Worm (Caenorhabditis elegans) whole organism, L1 larva: ENCODE results near the gene cpna-5.

Experiments
- lin-35 ChIP-seq, 2 experiments: fragments of 150-350 bp; optimal IDR thresholded peaks; 2 replicates each; lab custom pipeline; 2014; ENCODE audit warnings: missing biosample characterization in 2 of 2, missing genetic modification characterization in 2 of 2, missing genetic modification reagents in 2 of 2
- mdl-1 ChIP-seq, 2 experiments: fragments of 150-350 bp; optimal IDR thresholded peaks; 2 replicates each; lab custom pipeline; 2014 to 2017; ENCODE audit warnings: missing biosample characterization in 2 of 2, missing genetic modification characterization in 2 of 2, inconsistent platforms in 1 of 2
- nhr-12 ChIP-seq: sonication (generic microtip); optimal IDR thresholded peaks from 2 replicates; lab custom pipeline; 2017; ENCODE audit warnings: missing biosample characterization, missing genetic modification characterization
- nhr-76 ChIP-seq: sonication (generic microtip); optimal IDR thresholded peaks from 2 replicates; lab custom pipeline; 2017; ENCODE audit warnings: missing biosample characterization, missing genetic modification characterization
- nhr-77 ChIP-seq: fragments of 150-350 bp; optimal IDR thresholded peaks from 2 replicates; lab custom pipeline; 2014; ENCODE audit warnings: missing biosample characterization, missing genetic modification characterization
- nhr-90 ChIP-seq: sonication (generic microtip); optimal IDR thresholded peaks from 2 replicates; lab custom pipeline; 2016; ENCODE audit warnings: mild to moderate bottlenecking, missing genetic modification characterization, missing compliant biosample characterization; ENCODE audit not compliant: poor library complexity
- sox-4 ChIP-seq: sonication (generic microtip); optimal IDR thresholded peaks from 2 replicates; lab custom pipeline; 2016; ENCODE audit warnings: missing genetic modification characterization, missing compliant biosample characterization
- vab-15 ChIP-seq: sonication (generic microtip); optimal IDR thresholded peaks from 2 replicates; lab custom pipeline; 2017; ENCODE audit warnings: missing genotype, mild to moderate bottlenecking, missing genetic modification characterization, missing compliant biosample characterization

- TF ChIP-seq nhr-76 (tag; lab: Kevin White, UChicago) (no peak), mdl-1 (tag; optimal IDR thresholded peaks at IDR 0.05; lab: Kevin White, UChicago) (no peak), vab-15 (tag; lab: Kevin White, UChicago) (no peak), lin-35 (GFP tag; optimal IDR thresholded peaks at IDR 0.05; lab: Kevin White, UChicago) (no peak), nhr-12 (tag; lab: Kevin White, UChicago) (no peak), nhr-90 (tag; lab: Kevin White, UChicago) (no peak), nhr-77 (tag; lab: Kevin White, UChicago) (no peak), sox-4 (tag; lab: Kevin White, UChicago) (no peak)
Observed at ce11 chrII:7690384-7690783, 28.0 kb downstream of the cpna-5 start, which contains the start of gene pid-1.
